Fruit fly (Drosophila melanogaster): ENCODE data around the gene nudC.

The nudC gene

DNA sequence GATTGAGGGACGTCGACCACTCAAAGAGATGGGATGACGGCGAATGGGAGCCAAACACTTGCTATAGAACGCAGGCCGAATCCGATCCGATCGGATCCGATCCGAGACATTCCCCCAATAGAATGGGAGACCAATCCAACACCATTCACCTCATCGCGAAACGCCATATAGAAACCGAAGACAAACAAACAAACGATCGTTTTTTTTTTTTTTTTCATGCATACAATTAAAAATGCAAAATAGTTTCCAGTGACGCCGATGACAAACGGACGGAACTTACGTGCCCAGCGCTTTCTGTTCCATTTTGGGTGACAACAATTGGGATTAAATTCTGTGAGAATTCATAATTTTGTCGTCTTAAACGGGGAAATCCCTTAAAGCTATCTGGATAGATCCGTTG lies 9.2 kb downstream of the nudC start:
- TF ChIP-seq kay (GFP tag; ENCODE audit: borderline replicate concordance) (no peak), CG12768 (GFP tag; optimal IDR thresholded peaks at IDR 0.05) (no peak), Clk (GFP tag; optimal IDR thresholded peaks at IDR 0.05) (no peak), Hr96 (GFP tag; optimal IDR thresholded peaks at IDR 0.05) (no peak), CG14711 (tag; optimal IDR thresholded peaks at IDR 0.05) (no peak), tj (GFP tag; optimal IDR thresholded peaks at IDR 0.05) (no peak), cnc (optimal IDR thresholded peaks at IDR 0.05) (no peak), ovo (GFP tag; optimal IDR thresholded peaks at IDR 0.05) (no peak), cic (GFP tag; optimal IDR thresholded peaks at IDR 0.05) (no peak), bab1 (GFP tag; optimal IDR thresholded peaks at IDR 0.05) (no peak), CG5204 (GFP tag; optimal IDR thresholded peaks at IDR 0.05) (no peak), CG33017 (tag; optimal IDR thresholded peaks at IDR 0.05) (no peak), CG7045 (GFP tag; optimal IDR thresholded peaks at IDR 0.05) (no peak), Crg-1 (GFP tag; optimal IDR thresholded peaks at IDR 0.05) (no peak), CG11617 (GFP tag; optimal IDR thresholded peaks at IDR 0.05) (no peak), Mnt (GFP tag; optimal IDR thresholded peaks at IDR 0.05) (no peak)

DNA sequence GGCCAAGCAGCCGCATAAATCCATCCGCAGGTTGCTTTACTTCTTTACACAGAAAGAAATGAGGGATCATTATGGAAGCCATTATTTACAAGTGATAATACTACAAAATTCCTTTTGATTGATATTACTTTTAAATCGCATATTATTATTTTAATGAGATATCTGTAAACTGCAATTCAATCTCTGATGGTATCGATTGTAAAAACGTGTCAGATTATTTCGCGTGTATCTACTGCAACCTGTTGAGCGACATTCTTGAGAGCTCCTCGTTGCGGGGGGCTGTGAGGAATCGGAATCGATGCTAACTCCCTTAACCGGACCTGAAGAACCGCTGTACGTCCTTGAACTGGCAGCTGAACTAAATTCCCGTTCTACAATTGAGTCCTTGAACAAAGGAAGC lies 13.3 kb downstream of the nudC start:
- TF ChIP-seq CG7101 (tag; optimal IDR thresholded peaks at IDR 0.05) = no peak
- no peak for TF ChIP-seq CG11617 (GFP tag; optimal IDR thresholded peaks at IDR 0.05)
- TF ChIP-seq CG7045 (GFP tag; optimal IDR thresholded peaks at IDR 0.05) = no peak
- no peak for TF ChIP-seq ovo (GFP tag; optimal IDR thresholded peaks at IDR 0.05)
- TF ChIP-seq kay (GFP tag; ENCODE audit: borderline replicate concordance) = no peak
- TF ChIP-seq tj (GFP tag; optimal IDR thresholded peaks at IDR 0.05) = no peak

DNA sequence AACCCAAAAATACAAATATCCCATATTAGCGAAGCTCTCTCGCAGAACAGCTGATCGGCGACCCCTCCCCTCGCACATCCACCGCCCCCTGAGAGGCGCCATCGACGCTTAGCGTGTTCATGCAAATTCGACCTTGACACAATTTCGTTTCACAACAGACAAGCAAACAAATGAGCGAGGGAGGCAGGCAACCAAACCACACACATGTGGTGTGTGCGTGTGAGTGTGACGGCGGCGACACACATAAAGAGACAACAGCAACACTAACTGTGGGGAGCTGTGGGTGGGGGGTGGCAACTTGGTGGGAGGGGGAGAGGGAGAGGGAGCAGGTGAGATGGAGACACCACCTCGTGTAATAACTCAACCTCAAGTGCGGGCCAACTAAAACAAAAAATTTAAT lies 19.9 kb downstream of the nudC start:
- no peak for TF ChIP-seq cnc (optimal IDR thresholded peaks at IDR 0.05)
- no peak for TF ChIP-seq ovo (GFP tag; optimal IDR thresholded peaks at IDR 0.05)
- TF ChIP-seq Hr96 (GFP tag; optimal IDR thresholded peaks at IDR 0.05) = no peak
- no peak for TF ChIP-seq CG7045 (GFP tag; optimal IDR thresholded peaks at IDR 0.05)
- no peak for TF ChIP-seq pad (GFP tag; optimal IDR thresholded peaks at IDR 0.05)
- no peak for TF ChIP-seq CG33017 (tag; optimal IDR thresholded peaks at IDR 0.05)

DNA sequence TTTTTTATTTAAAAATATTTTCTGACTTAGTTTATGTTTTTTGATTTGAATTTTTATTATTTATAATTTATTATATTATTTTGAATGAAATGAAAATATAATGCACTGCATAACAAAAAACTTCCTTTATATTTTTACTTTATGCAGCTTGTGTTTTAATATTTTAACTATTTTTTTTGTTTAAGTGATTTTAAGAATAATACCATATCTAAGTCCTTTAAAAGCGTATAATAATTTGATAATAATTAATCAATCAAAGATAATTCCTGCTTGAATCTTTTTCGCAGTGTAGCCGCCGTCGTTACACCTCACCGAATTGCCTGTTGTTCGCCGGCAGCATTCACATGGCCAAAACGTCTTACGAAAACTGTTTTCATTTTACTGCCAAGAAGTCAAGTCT lies 20.4 kb downstream of the nudC start:
- TF ChIP-seq Clk (GFP tag; optimal IDR thresholded peaks at IDR 0.05) = no peak
- no peak for TF ChIP-seq cnc (optimal IDR thresholded peaks at IDR 0.05)
- no peak for TF ChIP-seq ovo (GFP tag; optimal IDR thresholded peaks at IDR 0.05)
- no peak for TF ChIP-seq CG7045 (GFP tag; optimal IDR thresholded peaks at IDR 0.05)
- no peak for TF ChIP-seq Hr96 (GFP tag; optimal IDR thresholded peaks at IDR 0.05)
- TF ChIP-seq CG12768 (GFP tag; optimal IDR thresholded peaks at IDR 0.05) = no peak
- no peak for TF ChIP-seq bab1 (GFP tag; optimal IDR thresholded peaks at IDR 0.05)
- no peak for TF ChIP-seq toe (GFP tag; optimal IDR thresholded peaks at IDR 0.05)

DNA sequence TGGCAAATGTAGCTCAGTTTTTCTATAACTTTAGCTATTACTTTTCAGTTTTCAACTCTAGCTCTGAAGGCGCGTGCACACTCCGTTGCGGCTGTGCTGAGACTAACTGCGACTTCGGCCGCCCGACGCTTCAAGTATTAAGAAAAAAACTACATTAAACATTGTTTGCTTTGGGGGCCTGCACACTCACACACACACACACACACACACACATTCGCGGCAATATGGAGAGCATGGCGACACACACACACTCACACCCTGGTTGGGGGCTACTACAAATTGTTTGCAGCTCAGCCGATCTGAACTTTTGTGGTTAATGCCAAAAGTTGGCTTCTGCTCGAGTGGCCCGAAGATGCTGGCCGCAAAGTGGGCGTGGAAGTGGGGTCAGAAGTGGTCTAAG lies 24.2 kb downstream of the nudC start, which contains the start of gene CG13024:
TSS of gene CG13024 (minus strand) at position 108 of the 400 bp plus-strand sequence.
- no peak for TF ChIP-seq Crg-1 (GFP tag; optimal IDR thresholded peaks at IDR 0.05)
- TF ChIP-seq Clk (GFP tag; optimal IDR thresholded peaks at IDR 0.05) = no peak
- TF ChIP-seq cnc (optimal IDR thresholded peaks at IDR 0.05) = no peak
- no peak for TF ChIP-seq toe (GFP tag; optimal IDR thresholded peaks at IDR 0.05)

DNA sequence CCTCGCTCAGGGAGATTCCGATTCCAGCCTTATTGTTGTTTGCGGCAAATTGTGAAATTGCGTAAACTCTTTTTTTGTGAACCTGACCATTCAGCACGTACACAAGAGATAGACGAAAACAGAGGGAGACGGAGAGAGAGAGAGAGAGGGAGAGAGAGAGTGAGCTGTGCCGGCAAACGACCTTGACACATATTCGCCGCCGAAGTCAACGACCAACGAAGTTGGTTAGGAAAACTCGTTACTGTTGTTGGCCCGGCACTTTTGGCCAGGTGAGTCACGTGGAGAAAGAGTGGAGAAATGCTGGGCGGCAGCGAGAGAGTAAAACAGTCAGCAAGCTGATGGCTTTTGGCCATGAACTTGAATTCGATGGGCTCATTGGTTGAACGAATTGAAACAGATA lies 25.2 kb downstream of the nudC start:
- no peak for TF ChIP-seq CG5204 (GFP tag; optimal IDR thresholded peaks at IDR 0.05)
- TF ChIP-seq CG1620 (GFP tag; optimal IDR thresholded peaks at IDR 0.05) = no peak
- no peak for TF ChIP-seq Clk (GFP tag; optimal IDR thresholded peaks at IDR 0.05)
- TF ChIP-seq bab1 (GFP tag; optimal IDR thresholded peaks at IDR 0.05) = no peak
- no peak for TF ChIP-seq Crg-1 (GFP tag; optimal IDR thresholded peaks at IDR 0.05)

DNA sequence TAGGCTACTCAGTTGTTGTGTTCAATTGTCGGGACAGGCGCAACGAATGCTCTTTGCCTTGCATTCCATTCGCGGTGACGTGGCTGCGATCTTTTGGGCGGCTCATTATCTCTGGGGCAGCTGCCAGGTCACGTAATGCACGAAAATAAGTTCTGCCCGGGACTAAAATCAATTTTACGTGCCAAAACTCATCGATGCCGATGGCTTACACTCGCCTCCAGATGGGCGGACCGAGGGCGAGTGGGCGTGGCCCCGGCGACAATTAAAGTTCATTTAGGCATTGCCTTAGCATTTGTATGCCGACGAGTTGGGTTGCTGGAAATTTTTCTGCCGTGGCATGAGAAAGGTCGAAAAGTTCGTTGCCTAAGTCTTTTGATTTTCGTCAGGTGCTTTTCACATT lies 31.9 kb downstream of the nudC start:
- TF ChIP-seq CG1620 (GFP tag; optimal IDR thresholded peaks at IDR 0.05) (no peak), kay (GFP tag; ENCODE audit: borderline replicate concordance) (no peak), CG7101 (tag; optimal IDR thresholded peaks at IDR 0.05) (no peak), toe (GFP tag; optimal IDR thresholded peaks at IDR 0.05) (no peak), CG7045 (GFP tag; optimal IDR thresholded peaks at IDR 0.05) (no peak), Mnt (GFP tag; optimal IDR thresholded peaks at IDR 0.05) (no peak), tj (GFP tag; optimal IDR thresholded peaks at IDR 0.05) (no peak), CG12768 (GFP tag; optimal IDR thresholded peaks at IDR 0.05) (no peak), pad (GFP tag; optimal IDR thresholded peaks at IDR 0.05) (no peak), Hr96 (GFP tag; optimal IDR thresholded peaks at IDR 0.05) (no peak), Crg-1 (GFP tag; optimal IDR thresholded peaks at IDR 0.05) (no peak), CG33017 (tag; optimal IDR thresholded peaks at IDR 0.05) (no peak)

DNA sequence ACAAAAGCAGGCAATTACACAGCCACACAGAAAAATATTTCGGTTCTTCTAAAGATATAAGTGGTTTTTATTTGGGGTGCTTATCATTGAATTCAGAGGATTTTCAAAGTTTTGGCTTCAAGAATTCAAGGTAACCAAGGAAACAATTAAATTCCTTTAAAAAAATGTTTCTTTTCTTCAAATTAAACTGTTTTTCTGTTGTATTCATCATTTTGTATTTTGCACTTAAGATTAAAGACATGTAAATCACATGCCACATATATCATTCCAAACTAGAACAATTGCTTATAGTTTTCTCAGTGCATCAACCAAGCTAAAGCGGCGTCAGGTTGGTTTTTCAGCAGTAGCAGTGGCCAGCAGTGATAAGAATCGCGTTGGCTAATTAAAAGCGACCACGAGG lies 35.7 kb downstream of the nudC start:
- no peak for TF ChIP-seq Mnt (GFP tag; optimal IDR thresholded peaks at IDR 0.05)
- no peak for TF ChIP-seq CG7045 (GFP tag; optimal IDR thresholded peaks at IDR 0.05)
- no peak for TF ChIP-seq bab1 (GFP tag; optimal IDR thresholded peaks at IDR 0.05)
- TF ChIP-seq CG14711 (tag; optimal IDR thresholded peaks at IDR 0.05) = no peak
- no peak for TF ChIP-seq kay (GFP tag; ENCODE audit: borderline replicate concordance)
- TF ChIP-seq tj (GFP tag; optimal IDR thresholded peaks at IDR 0.05) = no peak
- no peak for TF ChIP-seq CG7101 (tag; optimal IDR thresholded peaks at IDR 0.05)
- no peak for TF ChIP-seq CG1620 (GFP tag; optimal IDR thresholded peaks at IDR 0.05)
- no peak for TF ChIP-seq cnc (optimal IDR thresholded peaks at IDR 0.05)
- no peak for TF ChIP-seq CG33017 (tag; optimal IDR thresholded peaks at IDR 0.05)
- TF ChIP-seq pad (GFP tag; optimal IDR thresholded peaks at IDR 0.05) = no peak
- TF ChIP-seq Hr96 (GFP tag; optimal IDR thresholded peaks at IDR 0.05) = no peak
- no peak for TF ChIP-seq ovo (GFP tag; optimal IDR thresholded peaks at IDR 0.05)
- TF ChIP-seq CG11617 (GFP tag; optimal IDR thresholded peaks at IDR 0.05) = no peak
- no peak for TF ChIP-seq Crg-1 (GFP tag; optimal IDR thresholded peaks at IDR 0.05)
- TF ChIP-seq Clk (GFP tag; optimal IDR thresholded peaks at IDR 0.05) = no peak
- no peak for TF ChIP-seq cic (GFP tag; optimal IDR thresholded peaks at IDR 0.05)
- no peak for TF ChIP-seq CG12768 (GFP tag; optimal IDR thresholded peaks at IDR 0.05)
- TF ChIP-seq CG5204 (GFP tag; optimal IDR thresholded peaks at IDR 0.05) = no peak
